Fruit fly (Drosophila melanogaster) whole organism, embryonic: Measurements from ENCODE around the gene CG15772.

Experiments
- Abd-B ChIP-seq: fragments of 200-800 bp; sonication (Bioruptor generic); optimal IDR thresholded peaks from 2 replicates; lab custom pipeline; 2018; ENCODE audit warnings: missing biosample characterization, mild to moderate bottlenecking, missing genetic modification characterization, moderate library complexity
- C15 ChIP-seq: fragments of 200-800 bp; sonication (Bioruptor generic); IDR thresholded peaks from 3 replicates; pipeline ENCODE4 v1.3.6; 2022; ENCODE audit warnings: missing biosample characterization, missing genetic modification characterization
- CG10543 ChIP-seq: fragments of 200-800 bp; sonication (Bioruptor generic); optimal IDR thresholded peaks from 3 replicates; lab custom pipeline; 2017; ENCODE audit warnings: missing biosample characterization, mild to moderate bottlenecking, missing genetic modification characterization, moderate library complexity
- CG12155 ChIP-seq: fragments of 200-800 bp; sonication (Bioruptor generic); optimal IDR thresholded peaks from 3 replicates; lab custom pipeline; 2016; ENCODE audit warnings: missing biosample characterization, missing genetic modification characterization
- CG13424 ChIP-seq: fragments of 200-800 bp; sonication (Bioruptor generic); optimal IDR thresholded peaks from 2 replicates; lab custom pipeline; 2019; ENCODE audit warnings: missing biosample characterization, mild to moderate bottlenecking, missing genetic modification characterization, moderate library complexity
- CG15269 ChIP-seq: fragments of 200-800 bp; sonication (Bioruptor generic); optimal IDR thresholded peaks from 2 replicates; lab custom pipeline; 2018; ENCODE audit warnings: missing biosample characterization, mild to moderate bottlenecking, missing genetic modification characterization, moderate library complexity
- CG15479 ChIP-seq: fragments of 200-800 bp; sonication (Bioruptor generic); optimal IDR thresholded peaks from 3 replicates; lab custom pipeline; 2019; ENCODE audit warnings: missing biosample characterization, mild to moderate bottlenecking, missing genetic modification characterization, moderate library complexity
- CG16779 ChIP-seq: fragments of 200-800 bp; sonication (Bioruptor generic); IDR thresholded peaks from 2 replicates; pipeline ENCODE4 v1.3.6; 2022; ENCODE audit warnings: missing biosample characterization, missing genetic modification characterization
- CG2116 ChIP-seq: fragments of 200-800 bp; sonication (Bioruptor generic); optimal IDR thresholded peaks from 3 replicates; lab custom pipeline; 2018; ENCODE audit warnings: missing biosample characterization, mild to moderate bottlenecking, missing genetic modification characterization
- CG2129 ChIP-seq: fragments of 200-800 bp; sonication (Bioruptor generic); IDR thresholded peaks from 2 replicates; pipeline ENCODE4 v1.3.6; 2022; ENCODE audit warnings: missing biosample characterization, missing genetic modification characterization; ENCODE audit not compliant: partially characterized antibody
- CG2712 ChIP-seq: fragments of 200-800 bp; optimal IDR thresholded peaks from 3 replicates; lab custom pipeline; 2019; ENCODE audit warnings: missing biosample characterization, mild to moderate bottlenecking, missing genetic modification characterization, moderate library complexity
- CG2889 ChIP-seq: fragments of 200-800 bp; sonication (Bioruptor generic); IDR thresholded peaks from 3 replicates; pipeline ENCODE4 v1.3.6; 2022; ENCODE audit warnings: missing biosample characterization, missing genetic modification characterization
- CG30403 ChIP-seq: fragments of 200-800 bp; sonication (Bioruptor generic); optimal IDR thresholded peaks from 3 replicates; lab custom pipeline; 2016; ENCODE audit warnings: missing biosample characterization, missing genetic modification characterization
- CG30431 ChIP-seq: fragments of 200-800 bp; sonication (Bioruptor generic); optimal IDR thresholded peaks from 2 replicates; lab custom pipeline; 2017; ENCODE audit warnings: missing biosample characterization, missing genetic modification characterization
- CG3726 ChIP-seq: fragments of 200-800 bp; sonication (Bioruptor generic); IDR thresholded peaks from 3 replicates; pipeline ENCODE4, ENCODE4 v1.3.6; 2022; ENCODE audit warnings: missing biosample characterization, missing genetic modification characterization
- CG4282 ChIP-seq: fragments of 200-800 bp; sonication (Bioruptor generic); optimal IDR thresholded peaks from 2 replicates; lab custom pipeline; 2016; ENCODE audit warnings: missing biosample characterization, missing genetic modification characterization
- CG5953 ChIP-seq: fragments of 200-800 bp; sonication (Bioruptor generic); IDR thresholded peaks from 2 replicates; pipeline ENCODE4 v1.3.6; 2022; ENCODE audit warnings: missing biosample characterization, missing genetic modification characterization
- CG6813 ChIP-seq: fragments of 200-800 bp; sonication (Bioruptor generic); optimal IDR thresholded peaks from 2 replicates; lab custom pipeline; 2017; ENCODE audit warnings: missing biosample characterization, missing genetic modification characterization, mild to moderate bottlenecking, moderate library complexity, missing genetic modification reagents
- CG7271 ChIP-seq: fragments of 200-800 bp; sonication (Bioruptor generic); optimal IDR thresholded peaks from 2 replicates; lab custom pipeline; 2018; ENCODE audit warnings: missing biosample characterization, mild to moderate bottlenecking, missing genetic modification characterization, moderate library complexity
- CG7928 ChIP-seq: fragments of 200-800 bp; sonication (Bioruptor generic); optimal IDR thresholded peaks from 2 replicates; lab custom pipeline; 2017; ENCODE audit warnings: missing biosample characterization, mild to moderate bottlenecking, missing genetic modification characterization
- Camta ChIP-seq: fragments of 200-800 bp; sonication (Bioruptor generic); optimal IDR thresholded peaks from 2 replicates; lab custom pipeline; 2016; ENCODE audit warnings: missing biosample characterization, missing genetic modification characterization
- Dbx ChIP-seq: fragments of 200-800 bp; sonication (Bioruptor generic); IDR thresholded peaks from 3 replicates; pipeline ENCODE4 v1.3.6; 2022; ENCODE audit warnings: missing biosample characterization, missing genetic modification characterization
- E2f2 ChIP-seq: fragments of 200-800 bp; sonication (Bioruptor generic); IDR thresholded peaks from 2 replicates; pipeline ENCODE4 v1.3.6; 2022; ENCODE audit warnings: missing biosample characterization, missing genetic modification characterization
- Ets65A ChIP-seq: fragments of 200-800 bp; sonication (Bioruptor generic); peaks from one replicate; lab custom pipeline; 2016; ENCODE audit warnings: missing biosample characterization, missing genetic modification characterization
- HmgD ChIP-seq: fragments of 200-800 bp; sonication (Bioruptor generic); optimal IDR thresholded peaks from 3 replicates; lab custom pipeline; 2016; ENCODE audit warnings: missing biosample characterization, missing genetic modification characterization
- Hmx ChIP-seq: fragments of 200-800 bp; sonication (Bioruptor generic); optimal IDR thresholded peaks from 2 replicates; lab custom pipeline; 2016; ENCODE audit warnings: missing biosample characterization, missing genetic modification characterization
- Lhr ChIP-seq: fragments of 200-800 bp; sonication (Bioruptor generic); optimal IDR thresholded peaks from 3 replicates; lab custom pipeline; 2017; ENCODE audit warnings: mild to moderate bottlenecking, missing biosample characterization, missing genetic modification reagents, missing genetic modification characterization
- NC2α ChIP-seq: fragments of 200-800 bp; sonication (Bioruptor generic); optimal IDR thresholded peaks from 2 replicates; lab custom pipeline; 2016; ENCODE audit warnings: missing biosample characterization, missing genetic modification characterization
- ap ChIP-seq: fragments of 200-800 bp; sonication (Bioruptor generic); IDR thresholded peaks from 2 replicates; pipeline ENCODE4 v1.3.6; 2022; ENCODE audit warnings: missing biosample characterization, missing genetic modification characterization
- crp ChIP-seq, 2 experiments: fragments of 200-800 bp; sonication (Bioruptor generic); optimal IDR thresholded peaks; 2 replicates in 1 of 2; 3 replicates in 1 of 2; lab custom pipeline; 2017; ENCODE audit warnings: missing biosample characterization in 2 of 2, missing genetic modification characterization in 2 of 2, mild to moderate bottlenecking in 1 of 2, moderate library complexity in 1 of 2
- dati ChIP-seq: fragments of 200-800 bp; sonication (Bioruptor generic); IDR thresholded peaks from 2 replicates; pipeline ENCODE4 v1.3.6; 2022; ENCODE audit warnings: missing biosample characterization, missing genetic modification characterization
- dmrt99B ChIP-seq: fragments of 200-800 bp; sonication (Bioruptor generic); optimal IDR thresholded peaks from 2 replicates; lab custom pipeline; 2018; ENCODE audit warnings: missing biosample characterization, mild to moderate bottlenecking, missing genetic modification characterization, moderate library complexity
- eve ChIP-seq, 2 experiments: fragments of >200 bp; optimal IDR thresholded peaks; 2 replicates each; lab custom pipeline; 2017; ENCODE audit warnings: missing biosample characterization in 2 of 2, missing genetic modification characterization in 2 of 2
- fru ChIP-seq: fragments of >200 bp; optimal IDR thresholded peaks from 2 replicates; lab custom pipeline; 2017
- fu2 ChIP-seq: fragments of 200-800 bp; sonication (Bioruptor generic); optimal IDR thresholded peaks from 2 replicates; lab custom pipeline; 2016; ENCODE audit warnings: missing biosample characterization, missing genetic modification characterization
- h ChIP-seq: fragments of >200 bp; optimal IDR thresholded peaks from 2 replicates; lab custom pipeline; 2017
- mirr ChIP-seq: fragments of 200-800 bp; sonication (Bioruptor generic); optimal IDR thresholded peaks from 3 replicates; lab custom pipeline; 2018; ENCODE audit warnings: missing biosample characterization, mild to moderate bottlenecking, missing genetic modification characterization
- mld ChIP-seq: fragments of 200-800 bp; sonication (Bioruptor generic); IDR thresholded peaks from 3 replicates; pipeline ENCODE4 v1.3.6; 2022; ENCODE audit warnings: missing biosample characterization, missing genetic modification characterization; ENCODE audit not compliant: partially characterized antibody
- org-1 ChIP-seq: fragments of 200-800 bp; sonication (Bioruptor generic); optimal IDR thresholded peaks from 2 replicates; lab custom pipeline; 2017; ENCODE audit warnings: missing biosample characterization, missing genetic modification characterization
- pum ChIP-seq: fragments of 200-800 bp; sonication (Bioruptor generic); optimal IDR thresholded peaks from 2 replicates; lab custom pipeline; 2016; ENCODE audit warnings: missing biosample characterization, missing genetic modification characterization
- ranshi ChIP-seq: fragments of 200-800 bp; sonication (Bioruptor generic); IDR thresholded peaks from 2 replicates; pipeline ENCODE4 v1.3.6; 2022; ENCODE audit warnings: missing biosample characterization, missing genetic modification characterization
- sc ChIP-seq, 3 experiments: fragments of >200 bp in 2 of 3; fragments of 200-800 bp in 1 of 3; sonication (Bioruptor generic) in 1 of 3; optimal IDR thresholded peaks; 2 replicates in 2 of 3; 3 replicates in 1 of 3; lab custom pipeline; 2017; ENCODE audit warnings: mild to moderate bottlenecking in 1 of 3, missing biosample characterization in 1 of 3, missing genetic modification characterization in 1 of 3, missing genetic modification reagents in 1 of 3
- sisA ChIP-seq: fragments of 200-800 bp; sonication (Bioruptor generic); IDR thresholded peaks from 2 replicates; pipeline ENCODE4 v1.3.6; 2022; ENCODE audit warnings: missing biosample characterization, missing genetic modification characterization
- sna ChIP-seq: fragments of 200-800 bp; sonication (Bioruptor generic); IDR thresholded peaks from 2 replicates; pipeline ENCODE4 v1.3.6; 2022; ENCODE audit warnings: missing biosample characterization, missing genetic modification characterization; ENCODE audit not compliant: partially characterized antibody
- sug ChIP-seq: fragments of 200-800 bp; optimal IDR thresholded peaks from 2 replicates; lab custom pipeline; 2019; ENCODE audit warnings: missing biosample characterization, mild to moderate bottlenecking, missing genetic modification characterization, moderate library complexity
- trem ChIP-seq: fragments of 200-800 bp; optimal IDR thresholded peaks from 3 replicates; lab custom pipeline; 2019; ENCODE audit warnings: missing biosample characterization, mild to moderate bottlenecking, missing genetic modification characterization, moderate library complexity
- usp ChIP-seq: fragments of >200 bp; optimal IDR thresholded peaks from 2 replicates; lab custom pipeline; 2017; ENCODE audit warnings: missing biosample characterization, missing genetic modification characterization
- zf30C ChIP-seq: fragments of 200-800 bp; sonication (Bioruptor generic); optimal IDR thresholded peaks from 3 replicates; lab custom pipeline; 2018; ENCODE audit warnings: missing biosample characterization, mild to moderate bottlenecking, missing genetic modification characterization

Gene CG15772

dm6 chrX:5746864-5747861, 4.9 kb upstream of the CG15772 start, which contains the start of the genes IntS6 and Rtel1 (continued):
- peak; percentile 82 for TF ChIP-seq Hmx
- peak; percentile 52 for TF ChIP-seq CG2116
- TF ChIP-seq fru = no peak
- TF ChIP-seq org-1 (GFP tag; lab: Kevin White, UChicago) = peak; percentile 71
- TF ChIP-seq fu2 (GFP tag; lab: Kevin White, UChicago) = peak; percentile 90
- no peak for TF ChIP-seq sc (optimal IDR thresholded peaks at IDR 0.05; lab: Kevin White, UChicago)
- TF ChIP-seq sc (GFP tag; optimal IDR thresholded peaks at IDR 0.05; lab: Kevin White, UChicago) = peak; percentile 74
- no peak for TF ChIP-seq usp (GFP tag; lab: Kevin White, UChicago)
- peak; percentile 82; the same call in 2 of the 3 replicates for TF ChIP-seq C15
- peak; percentile 90 for TF ChIP-seq dmrt99B (tag; lab: Kevin White, UChicago)
- TF ChIP-seq sna (GFP tag; lab: Robert Waterston, UW) = no peak
- no peak for TF ChIP-seq zf30C (GFP tag; lab: Kevin White, UChicago)
- peak; percentile 64 for TF ChIP-seq Lhr (GFP tag; lab: Kevin White, UChicago)
- peak; percentile 85 for TF ChIP-seq CG3726 (GFP tag; lab: Robert Waterston, UW)
- peak; percentile 90 for TF ChIP-seq CG10543 (GFP tag; lab: Kevin White, UChicago)
- peak; percentile 89 for TF ChIP-seq Camta (GFP tag; lab: Kevin White, UChicago)
- peak; percentile 90 for TF ChIP-seq ranshi (GFP tag; lab: Robert Waterston, UW)
- peak; percentile 74 for TF ChIP-seq CG2889 (GFP tag; lab: Robert Waterston, UW)
- peak; percentile 65 for TF ChIP-seq NC2α (GFP tag; lab: Kevin White, UChicago)
- peak; percentile 91 for TF ChIP-seq Abd-B (GFP tag; lab: Kevin White, UChicago)
- TF ChIP-seq mld (GFP tag; lab: Robert Waterston, UW) = no peak
- TF ChIP-seq Ets65A = peak; percentile 97
- TF ChIP-seq CG15269 (tag; lab: Kevin White, UChicago) = peak; percentile 93
- TF ChIP-seq CG4282 (GFP tag; lab: Kevin White, UChicago) = peak; percentile 69
- peak; percentile 72 for TF ChIP-seq ap (GFP tag; lab: Robert Waterston, UW)
- peak; percentile 87 for TF ChIP-seq CG30431 (GFP tag; lab: Kevin White, UChicago)
- TF ChIP-seq sisA (GFP tag; lab: Robert Waterston, UW) = peak; percentile 93
- TF ChIP-seq CG15479 (GFP tag; lab: Kevin White, UChicago) = peak; percentile 75
- peak; percentile 93 for TF ChIP-seq pum (GFP tag; lab: Kevin White, UChicago)
- peak; percentile 52 for TF ChIP-seq CG7271
- peak; percentile 97 for TF ChIP-seq mirr (GFP tag; lab: Kevin White, UChicago)
- TF ChIP-seq CG12155 (GFP tag; lab: Kevin White, UChicago) = peak; percentile 90
- no peak for TF ChIP-seq CG2129 (GFP tag; lab: Robert Waterston, UW)
- TF ChIP-seq CG16779 = peak; percentile 81
- peak in 1 of 2 experiments; percentile 74 for TF ChIP-seq crp (GFP tag; optimal IDR thresholded peaks at IDR 0.05; lab: Kevin White, UChicago)
- peak; percentile 35 for TF ChIP-seq CG7928 (GFP tag; lab: Kevin White, UChicago)
- TF ChIP-seq Dbx (GFP tag; lab: Robert Waterston, UW) = peak; percentile 84
- peak; percentile 86 for TF ChIP-seq CG2712 (tag; lab: Kevin White, UChicago)
- TF ChIP-seq E2f2 = peak; percentile 62
- TF ChIP-seq h (lab: Kevin White, UChicago) = no peak
- TF ChIP-seq CG6813 = peak; percentile 72
- peak in 1 of 2 experiments; percentile 12 for TF ChIP-seq eve (GFP tag; optimal IDR thresholded peaks at IDR 0.05; lab: Kevin White, UChicago)
- peak; percentile 77 for TF ChIP-seq dati (GFP tag; lab: Robert Waterston, UW)
- peak; percentile 91 for TF ChIP-seq CG13424
- TF ChIP-seq trem (tag; lab: Kevin White, UChicago) = peak; percentile 62
- no peak for TF ChIP-seq CG5953
- TF ChIP-seq CG30403 (GFP tag; lab: Kevin White, UChicago) = peak; percentile 94
- TF ChIP-seq HmgD (GFP tag; lab: Kevin White, UChicago) = no peak
- TF ChIP-seq sug (tag; lab: Kevin White, UChicago) = peak; percentile 91
